Fruit fly (Drosophila melanogaster) Kc167 (cell line): ENCODE results near the gene Calx.

ENCODE experiments used
- Myc ChIP-seq: fragments of >200 bp; optimal IDR thresholded peaks from 2 replicates; lab custom pipeline; 2017; ENCODE audit warnings: missing external identifiers
- Sin3A ChIP-seq: fragments of >200 bp; optimal IDR thresholded peaks from 2 replicates; lab custom pipeline; 2018; ENCODE audit warnings: missing external identifiers
- h ChIP-seq: fragments of >200 bp; optimal IDR thresholded peaks from 3 replicates; lab custom pipeline; 2018; ENCODE audit warnings: missing external identifiers
- insv ChIP-seq: fragments of >200 bp; optimal IDR thresholded peaks from 3 replicates; lab custom pipeline; 2018; ENCODE audit warnings: missing external identifiers
- psq ChIP-seq: fragments of >200 bp; optimal IDR thresholded peaks from 2 replicates; lab custom pipeline; 2017; ENCODE audit warnings: missing external identifiers
- ttk ChIP-seq: sonication (Bioruptor generic); optimal IDR thresholded peaks from 2 replicates; lab custom pipeline; 2017; ENCODE audit warnings: missing external identifiers

Calx gene

DNA sequence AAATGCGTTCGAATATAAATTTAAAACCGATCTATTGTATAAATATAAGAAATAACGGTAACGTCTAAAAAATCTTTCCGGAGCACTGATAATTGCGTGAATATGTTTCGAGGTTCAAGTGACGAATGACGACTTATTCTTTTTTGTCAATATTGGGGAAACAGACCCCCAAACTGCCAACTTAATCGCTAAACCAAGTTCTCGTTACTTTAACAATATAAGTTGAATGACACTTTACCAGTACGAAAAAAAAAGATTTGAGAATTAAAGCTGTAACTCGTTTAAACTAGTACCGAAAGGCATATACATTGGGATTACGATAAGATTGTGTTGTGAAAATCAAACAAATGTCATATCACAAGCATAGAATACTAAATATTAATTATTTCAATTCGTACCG is 9.9 kb downstream of the Calx start, which contains the start of gene CG43446:
Gene CG43446, minus strand, starts transcription at position 101 of the 400 bp plus-strand sequence.
- no peak for TF ChIP-seq ttk (lab: Kevin White, UChicago)
- no peak for TF ChIP-seq insv
- TF ChIP-seq psq (lab: Kevin White, UChicago): no peak
- TF ChIP-seq Sin3A: no peak
- no peak for TF ChIP-seq Myc (lab: Kevin White, UChicago)
- TF ChIP-seq h (lab: Kevin White, UChicago): no peak

DNA sequence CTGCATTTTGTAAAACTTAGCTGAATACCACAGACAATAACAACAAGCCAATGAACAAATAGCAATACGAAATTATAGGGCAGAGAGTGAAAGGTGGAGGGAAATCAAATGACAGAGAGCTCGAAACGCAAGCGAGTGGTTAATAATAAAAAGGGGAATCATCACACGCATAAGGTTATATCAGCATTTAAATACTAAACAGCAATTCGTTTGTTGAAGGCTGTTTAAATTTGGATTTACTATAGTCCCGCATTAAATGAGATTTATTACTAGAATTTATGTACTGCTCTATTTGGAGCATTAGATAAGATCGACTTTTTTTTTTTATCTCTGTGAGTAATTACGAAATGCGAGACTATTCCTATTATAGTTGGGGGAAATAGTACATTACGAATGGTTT is 10.6 kb downstream of the Calx start:
- no peak for TF ChIP-seq Myc (lab: Kevin White, UChicago)
- TF ChIP-seq Sin3A: no peak
- no peak for TF ChIP-seq psq (lab: Kevin White, UChicago)
- no peak for TF ChIP-seq insv
- TF ChIP-seq ttk (lab: Kevin White, UChicago): no peak
- no peak for TF ChIP-seq h (lab: Kevin White, UChicago)

DNA sequence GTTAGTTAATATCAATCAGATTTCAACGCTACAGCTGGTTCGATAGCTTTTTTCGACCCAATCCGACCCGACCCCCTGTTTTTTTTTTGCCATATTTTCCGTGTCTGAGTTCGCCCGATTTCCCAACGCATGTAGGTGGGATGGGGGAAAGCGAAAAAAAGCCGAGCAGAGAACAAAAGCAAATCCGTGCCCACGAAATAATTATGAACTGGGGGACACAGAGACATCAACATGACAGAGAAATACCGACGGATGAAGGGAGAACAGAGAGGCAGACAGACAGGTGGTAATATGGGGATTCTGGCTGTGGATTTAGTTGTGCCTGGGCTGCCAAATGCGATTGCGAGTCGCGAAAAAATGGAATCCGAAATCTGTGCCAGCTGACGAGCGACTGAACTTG is 11.1 kb downstream of the Calx start:
- TF ChIP-seq ttk (lab: Kevin White, UChicago): no peak
- TF ChIP-seq psq (lab: Kevin White, UChicago): no peak
- TF ChIP-seq Sin3A: no peak
- no peak for TF ChIP-seq insv
- no peak for TF ChIP-seq h (lab: Kevin White, UChicago)

DNA sequence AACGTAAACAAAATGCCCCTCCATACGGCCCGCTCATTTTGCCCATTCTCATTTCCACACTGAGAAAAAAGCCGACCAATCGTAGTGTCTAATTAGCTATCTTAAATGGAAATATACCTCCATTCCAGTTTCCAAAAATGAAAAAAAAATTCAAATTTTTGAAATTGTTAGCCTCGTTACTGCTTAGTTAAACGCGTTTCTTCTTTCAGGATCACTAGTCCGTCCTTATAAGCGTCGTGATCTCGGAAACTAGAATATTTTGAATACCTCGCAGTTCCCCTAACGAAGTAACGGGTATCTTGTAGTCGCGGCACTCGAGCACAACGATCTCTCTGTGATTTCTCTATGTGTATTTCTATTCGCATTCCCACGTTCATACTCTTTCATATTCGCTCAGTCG is 11.7 kb downstream of the Calx start:
- TF ChIP-seq psq (lab: Kevin White, UChicago) (no peak), insv (no peak), Sin3A (no peak), h (lab: Kevin White, UChicago) (no peak), Myc (lab: Kevin White, UChicago) (no peak), ttk (lab: Kevin White, UChicago) (no peak)

dm6 chr3R:20990409-20990808 is 12.4 kb downstream of the Calx start:
- TF ChIP-seq ttk (lab: Kevin White, UChicago): no peak
- TF ChIP-seq psq (lab: Kevin White, UChicago): no peak
- TF ChIP-seq insv: no peak
- TF ChIP-seq Myc (lab: Kevin White, UChicago): no peak
- TF ChIP-seq h (lab: Kevin White, UChicago): no peak
- TF ChIP-seq Sin3A: no peak

- no peak for TF ChIP-seq psq (lab: Kevin White, UChicago)
- TF ChIP-seq h (lab: Kevin White, UChicago): no peak
- TF ChIP-seq Myc (lab: Kevin White, UChicago): no peak
- TF ChIP-seq insv: no peak
- TF ChIP-seq ttk (lab: Kevin White, UChicago): no peak
- no peak for TF ChIP-seq Sin3A
Observed at dm6 chr3R:20998319-20998718, 20.3 kb downstream of the Calx start.

DNA sequence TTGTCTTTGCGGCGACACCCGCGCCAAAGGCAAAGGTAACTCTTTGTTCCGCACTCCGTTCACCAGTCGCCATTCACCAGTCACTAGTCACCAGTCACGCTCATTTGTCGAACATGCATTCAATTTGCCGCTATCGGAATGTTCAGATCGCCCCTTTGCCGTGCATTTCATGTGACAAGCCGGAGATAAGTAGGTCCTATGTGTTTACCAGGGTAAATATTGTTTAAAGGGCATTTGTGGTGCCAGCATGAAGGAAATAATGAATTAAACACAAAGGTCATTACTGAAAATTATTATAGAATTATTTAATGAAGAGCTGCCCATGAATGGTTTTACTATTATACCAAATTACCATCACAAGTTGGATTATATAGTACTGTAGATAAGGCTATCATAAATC is 23.1 kb downstream of the Calx start:
- TF ChIP-seq h (lab: Kevin White, UChicago) (no peak), insv (no peak)

dm6 chr3R:21006967-21007366 is 29.0 kb downstream of the Calx start, which contains the start of gene Alp5:
Alp5 (minus strand) TSS chr3R:21006990.
- no peak for TF ChIP-seq psq (lab: Kevin White, UChicago)
- no peak for TF ChIP-seq insv
- TF ChIP-seq h (lab: Kevin White, UChicago): no peak
- TF ChIP-seq Myc (lab: Kevin White, UChicago): no peak
- no peak for TF ChIP-seq Sin3A
- no peak for TF ChIP-seq ttk (lab: Kevin White, UChicago)

- no peak for TF ChIP-seq insv
- no peak for TF ChIP-seq Myc (lab: Kevin White, UChicago)
- no peak for TF ChIP-seq psq (lab: Kevin White, UChicago)
- no peak for TF ChIP-seq h (lab: Kevin White, UChicago)
- TF ChIP-seq Sin3A: no peak
- TF ChIP-seq ttk (lab: Kevin White, UChicago): no peak
Observed at dm6 chr3R:21013780-21014179, 35.8 kb downstream of the Calx start.

- no peak for TF ChIP-seq h (lab: Kevin White, UChicago)
- no peak for TF ChIP-seq Myc (lab: Kevin White, UChicago)
Observed at dm6 chr3R:21015636-21016035, 37.7 kb downstream of the Calx start, which contains the start of gene CG5697. CG5697 (plus strand) TSS chr3R:21015949.

dm6 chr3R:21017464-21018080 is 39.6 kb downstream of the Calx start, which contains the start of gene Rlip:
Rlip (plus strand) TSS chr3R:21017684.
- TF ChIP-seq insv (no peak), ttk (lab: Kevin White, UChicago) (no peak), Myc (lab: Kevin White, UChicago) (no peak), h (lab: Kevin White, UChicago) (no peak), psq (lab: Kevin White, UChicago) (no peak), Sin3A (no peak)

DNA sequence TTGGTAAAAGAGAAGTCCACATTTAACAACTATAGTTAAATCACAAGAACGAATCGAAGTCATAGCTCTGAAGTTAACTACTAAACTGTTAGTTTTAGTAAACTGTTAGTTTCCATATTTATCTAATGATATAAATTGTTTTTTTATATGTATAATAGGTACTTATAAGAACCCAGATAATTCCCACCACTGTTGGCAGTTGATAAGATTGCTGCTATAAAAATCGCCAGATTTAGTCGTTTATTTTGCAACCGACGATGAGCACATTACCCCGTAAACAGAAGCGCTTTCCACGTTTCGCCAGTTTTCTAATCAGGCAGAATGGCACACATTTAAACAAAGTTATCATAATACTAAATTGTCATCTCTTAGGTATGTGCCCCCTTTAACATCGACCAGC is 41.1 kb downstream of the Calx start:
- no peak for TF ChIP-seq h (lab: Kevin White, UChicago)

- no peak for TF ChIP-seq insv
- TF ChIP-seq Myc (lab: Kevin White, UChicago): no peak
- TF ChIP-seq Sin3A: no peak
- no peak for TF ChIP-seq ttk (lab: Kevin White, UChicago)
Observed at dm6 chr3R:21022769-21023517, 45.0 kb downstream of the Calx start.
